Worm (Caenorhabditis elegans) whole organism, midembryonic: ENCODE data around the gene F39G3.4.

Experiments
- T22C8.4 ChIP-seq: fragments of 200-800 bp; sonication (Bioruptor generic); IDR thresholded peaks from 2 replicates; pipeline ENCODE4 v1.3.6; 2022; ENCODE audit warnings: missing genetic modification characterization, missing compliant biosample characterization
- cog-1 ChIP-seq: sonication (generic microtip); optimal IDR thresholded peaks from 2 replicates; lab custom pipeline; 2016; ENCODE audit warnings: missing genetic modification characterization, missing compliant biosample characterization
- flt-1 ChIP-seq: fragments of 200-800 bp; sonication (Bioruptor generic); IDR thresholded peaks from 2 replicates; pipeline ENCODE4 v1.3.6; 2022; ENCODE audit warnings: missing genetic modification characterization, missing compliant biosample characterization
- klf-2 ChIP-seq: fragments of 200-800 bp; sonication (Bioruptor generic); conservative IDR thresholded peaks from 2 replicates; pipeline ENCODE4 v1.3.6; 2022; ENCODE audit warnings: missing genetic modification reagents, missing genetic modification characterization, missing compliant biosample characterization
- med-1 ChIP-seq: sonication (generic microtip); optimal IDR thresholded peaks from 2 replicates; lab custom pipeline; 2017; ENCODE audit warnings: missing genetic modification characterization, mild to moderate bottlenecking, missing compliant biosample characterization, antibody characterized with exemption, missing genetic modification reagents; ENCODE audit not compliant: insufficient read depth
- ref-1 ChIP-seq: fragments of 200-800 bp; sonication (Bioruptor generic); conservative IDR thresholded peaks from 2 replicates; pipeline ENCODE4 v1.3.6; 2022; ENCODE audit warnings: missing genetic modification reagents, missing genetic modification characterization, missing compliant biosample characterization
- tab-1 ChIP-seq: fragments of 200-800 bp; sonication (Bioruptor generic); IDR thresholded peaks from 2 replicates; pipeline ENCODE4 v1.3.6; 2022; ENCODE audit warnings: missing genetic modification characterization, missing compliant biosample characterization
- ztf-23 ChIP-seq: fragments of 200-800 bp; sonication (Bioruptor generic); IDR thresholded peaks from 2 replicates; pipeline ENCODE4 v1.3.6; 2022; ENCODE audit warnings: missing genetic modification reagents, missing genetic modification characterization, missing compliant biosample characterization
- ztf-29 ChIP-seq: fragments of 200-800 bp; sonication (Bioruptor generic); IDR thresholded peaks from 2 replicates; pipeline ENCODE4 v1.3.6; 2022; ENCODE audit warnings: missing genetic modification reagents, missing genetic modification characterization, missing compliant biosample characterization

F39G3.4 gene

DNA sequence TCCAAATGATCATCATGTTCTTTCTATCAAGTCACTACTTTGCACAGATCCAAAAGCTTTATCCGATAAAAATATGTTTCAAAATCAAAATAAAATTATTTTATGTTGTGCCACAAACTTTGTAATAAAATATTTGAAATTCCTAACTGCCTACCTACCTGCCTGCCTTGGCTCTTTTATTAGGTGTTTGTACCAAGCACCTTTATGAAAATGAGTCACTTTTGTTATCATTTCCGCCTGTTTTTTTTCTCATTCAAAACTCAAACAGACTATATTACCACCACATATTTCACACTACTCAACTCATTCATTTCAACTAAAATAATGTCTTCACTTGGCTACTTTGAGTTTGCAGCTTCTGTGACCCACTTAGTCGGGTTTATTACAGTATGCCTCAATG lies at the start of gene F39G3.4:
F39G3.4 (plus strand) TSS at position 301 of the 400 bp plus-strand sequence.
- TF ChIP-seq flt-1 (GFP tag; lab: Robert Waterston, UW) = no peak
- no peak for TF ChIP-seq klf-2
- TF ChIP-seq tab-1 (GFP tag; lab: Robert Waterston, UW) = no peak
- TF ChIP-seq ztf-29 (GFP tag; lab: Robert Waterston, UW) = no peak
- no peak for TF ChIP-seq cog-1 (tag; lab: Kevin White, UChicago)
- no peak for TF ChIP-seq T22C8.4 (GFP tag; lab: Robert Waterston, UW)
- no peak for TF ChIP-seq ref-1 (GFP tag; lab: Robert Waterston, UW)
- TF ChIP-seq med-1 (GFP tag; lab: Kevin White, UChicago) = no peak
- TF ChIP-seq ztf-23 = no peak

- TF ChIP-seq ztf-29 (GFP tag; lab: Robert Waterston, UW) (no peak), tab-1 (GFP tag; lab: Robert Waterston, UW) (no peak), klf-2 (no peak), flt-1 (GFP tag; lab: Robert Waterston, UW) (no peak), cog-1 (tag; lab: Kevin White, UChicago) (no peak), med-1 (GFP tag; lab: Kevin White, UChicago) (no peak), ztf-23 (no peak), ref-1 (GFP tag; lab: Robert Waterston, UW) (no peak), T22C8.4 (GFP tag; lab: Robert Waterston, UW) (no peak)
Measured at ce11 chrV:4676092-4676491, 48.5 kb upstream of the F39G3.4 start, which contains the start of gene K03B4.6. Gene K03B4.6 (minus strand): TSS chrV:4676192.

- TF ChIP-seq ztf-23 (no peak), ztf-29 (GFP tag; lab: Robert Waterston, UW) (no peak), klf-2 (no peak), T22C8.4 (GFP tag; lab: Robert Waterston, UW) (no peak), flt-1 (GFP tag; lab: Robert Waterston, UW) (no peak), med-1 (GFP tag; lab: Kevin White, UChicago) (no peak), cog-1 (tag; lab: Kevin White, UChicago) (no peak), tab-1 (GFP tag; lab: Robert Waterston, UW) (no peak), ref-1 (GFP tag; lab: Robert Waterston, UW) (no peak)
Measured at ce11 chrV:4676812-4677211, 47.7 kb upstream of the F39G3.4 start.

DNA sequence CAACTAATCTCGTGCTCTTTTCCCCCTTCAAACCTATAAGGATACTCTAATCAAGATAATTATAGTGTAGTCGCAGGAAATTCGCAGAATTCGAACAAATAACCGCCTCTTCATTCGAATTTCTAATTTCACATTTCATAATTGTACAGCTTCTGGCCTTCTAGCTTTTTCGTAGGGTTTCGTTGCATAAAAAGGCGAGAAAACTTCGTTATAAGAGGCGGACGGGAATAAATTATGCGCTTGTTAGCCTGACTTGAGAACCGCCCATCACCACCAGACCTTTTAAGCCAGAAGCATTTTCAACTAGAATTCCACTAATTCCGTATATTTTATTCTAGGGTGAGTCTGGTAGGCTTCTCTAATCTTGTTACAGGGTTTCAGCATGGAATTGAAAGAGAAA lies 42.9 kb upstream of the F39G3.4 start, which contains the start of gene K03B4.4:
K03B4.4 (plus strand) TSS at position 301 of the 400 bp plus-strand sequence.
- no peak for TF ChIP-seq ztf-23
- TF ChIP-seq tab-1 (GFP tag; lab: Robert Waterston, UW) = no peak
- no peak for TF ChIP-seq med-1 (GFP tag; lab: Kevin White, UChicago)
- TF ChIP-seq T22C8.4 (GFP tag; lab: Robert Waterston, UW) = no peak
- TF ChIP-seq ztf-29 (GFP tag; lab: Robert Waterston, UW) = no peak
- no peak for TF ChIP-seq flt-1 (GFP tag; lab: Robert Waterston, UW)
- no peak for TF ChIP-seq cog-1 (tag; lab: Kevin White, UChicago)
- no peak for TF ChIP-seq klf-2
- TF ChIP-seq ref-1 (GFP tag; lab: Robert Waterston, UW) = no peak

ce11 chrV:4684137-4684536 lies 40.4 kb upstream of the F39G3.4 start:
- TF ChIP-seq cog-1 (tag; lab: Kevin White, UChicago) (no peak), klf-2 (no peak), T22C8.4 (GFP tag; lab: Robert Waterston, UW) (no peak), flt-1 (GFP tag; lab: Robert Waterston, UW) (no peak), tab-1 (GFP tag; lab: Robert Waterston, UW) (no peak), ztf-29 (GFP tag; lab: Robert Waterston, UW) (no peak), med-1 (GFP tag; lab: Kevin White, UChicago) (no peak), ztf-23 (no peak), ref-1 (GFP tag; lab: Robert Waterston, UW) (no peak)

- TF ChIP-seq ztf-23 (no peak), ztf-29 (GFP tag; lab: Robert Waterston, UW) (no peak), ref-1 (GFP tag; lab: Robert Waterston, UW) (no peak), med-1 (GFP tag; lab: Kevin White, UChicago) (no peak), cog-1 (tag; lab: Kevin White, UChicago) (no peak), klf-2 (no peak), flt-1 (GFP tag; lab: Robert Waterston, UW) (no peak), tab-1 (GFP tag; lab: Robert Waterston, UW) (no peak), T22C8.4 (GFP tag; lab: Robert Waterston, UW) (no peak)
Measured at ce11 chrV:4686680-4687470, 37.7 kb upstream of the F39G3.4 start, which contains the start of gene taf-10. Gene taf-10 (plus strand): TSS chrV:4687103.

ce11 chrV:4687944-4688505 lies 36.5 kb upstream of the F39G3.4 start, which contains the start of gene K03B4.2:
Gene K03B4.2 (plus strand): TSS chrV:4687994.
- TF ChIP-seq T22C8.4 (GFP tag; lab: Robert Waterston, UW) = no peak
- no peak for TF ChIP-seq ref-1 (GFP tag; lab: Robert Waterston, UW)
- no peak for TF ChIP-seq med-1 (GFP tag; lab: Kevin White, UChicago)
- no peak for TF ChIP-seq ztf-29 (GFP tag; lab: Robert Waterston, UW)
- no peak for TF ChIP-seq cog-1 (tag; lab: Kevin White, UChicago)
- TF ChIP-seq tab-1 (GFP tag; lab: Robert Waterston, UW) = no peak
- no peak for TF ChIP-seq klf-2
- TF ChIP-seq ztf-23 = no peak
- no peak for TF ChIP-seq flt-1 (GFP tag; lab: Robert Waterston, UW)

DNA sequence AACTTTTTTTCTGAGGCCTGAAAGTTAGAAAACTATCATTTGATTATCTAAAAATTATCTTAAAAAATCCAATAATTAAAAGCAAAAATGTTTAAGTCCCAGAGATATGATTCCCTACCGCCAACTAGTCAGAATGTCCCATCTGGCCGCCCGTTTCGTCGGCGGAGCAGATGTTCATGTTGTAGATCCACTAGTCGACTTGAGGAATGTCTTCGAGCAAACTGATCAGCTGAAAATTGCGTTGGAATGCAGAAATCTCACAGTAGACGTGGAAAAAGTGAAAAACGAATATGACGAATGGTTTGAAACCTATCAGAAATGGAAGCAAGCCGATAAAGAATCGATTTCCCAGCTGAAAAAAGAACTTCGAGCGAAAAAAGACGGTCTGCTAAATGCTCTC lies 35.3 kb upstream of the F39G3.4 start, which contains the start of gene K03B4.1:
K03B4.1 (plus strand) TSS at position 97 of the 400 bp plus-strand sequence.
- TF ChIP-seq ztf-23 (no peak), T22C8.4 (GFP tag; lab: Robert Waterston, UW) (no peak), ref-1 (GFP tag; lab: Robert Waterston, UW) (no peak), cog-1 (tag; lab: Kevin White, UChicago) (no peak), ztf-29 (GFP tag; lab: Robert Waterston, UW) (no peak), tab-1 (GFP tag; lab: Robert Waterston, UW) (no peak), flt-1 (GFP tag; lab: Robert Waterston, UW) (no peak), med-1 (GFP tag; lab: Kevin White, UChicago) (no peak), klf-2 (no peak)
